Worm (Caenorhabditis elegans) whole organism, L4 larva: ENCODE results near the gene ZK892.4.

Experiments used
- D1046.2 ChIP-seq: fragments of 200-800 bp; sonication (Bioruptor generic); IDR thresholded peaks from 2 replicates; pipeline ENCODE4 v1.3.6; 2022; ENCODE audit warnings: missing genetic modification characterization, missing compliant biosample characterization
- F10B5.3 ChIP-seq: sonication (generic microtip); optimal IDR thresholded peaks from 2 replicates; lab custom pipeline; 2016; ENCODE audit warnings: mild to moderate bottlenecking, missing genetic modification characterization, missing compliant biosample characterization
- ZK546.5 ChIP-seq, 2 experiments: sonication (generic microtip); optimal IDR thresholded peaks; 2 replicates each; lab custom pipeline; 2017; ENCODE audit warnings: missing biosample characterization in 2 of 2, missing genetic modification characterization in 2 of 2
- ama-1 ChIP-seq: fragments of 150-350 bp; optimal IDR thresholded peaks from 2 replicates; lab custom pipeline; 2014; ENCODE audit warnings: inconsistent platforms, mixed read lengths
- ceh-62 ChIP-seq: sonication (generic microtip); optimal IDR thresholded peaks from 2 replicates; lab custom pipeline; 2017; ENCODE audit warnings: missing biosample characterization, missing genetic modification characterization
- dpl-1 ChIP-seq: fragments of 150-350 bp; optimal IDR thresholded peaks from 2 replicates; lab custom pipeline; 2014; ENCODE audit warnings: missing biosample characterization, missing genetic modification reagents, missing genetic modification characterization
- fos-1 ChIP-seq: fragments of 150-350 bp; optimal IDR thresholded peaks from 2 replicates; lab custom pipeline; 2014; ENCODE audit warnings: missing biosample characterization, missing genetic modification characterization
- lin-13 ChIP-seq: fragments of 150-350 bp; optimal IDR thresholded peaks from 2 replicates; lab custom pipeline; 2014; ENCODE audit warnings: missing biosample characterization, missing genetic modification reagents, missing genetic modification characterization
- mdl-1 ChIP-seq, 2 experiments: fragments of 150-350 bp in 1 of 2; sonication (generic microtip) in 1 of 2; optimal IDR thresholded peaks; 2 replicates each; lab custom pipeline; 2014 to 2017; ENCODE audit warnings: missing biosample characterization in 2 of 2, missing genetic modification characterization in 2 of 2
- mes-2 ChIP-seq: sonication (generic microtip); optimal IDR thresholded peaks from 2 replicates; lab custom pipeline; 2016; ENCODE audit warnings: missing genotype, mild to moderate bottlenecking, missing genetic modification characterization, missing compliant biosample characterization; ENCODE audit not compliant: poor library complexity, severe bottlenecking
- nhr-10 ChIP-seq: fragments of 150-350 bp; optimal IDR thresholded peaks from 2 replicates; lab custom pipeline; 2014; ENCODE audit warnings: missing biosample characterization, missing genetic modification characterization
- nhr-11 ChIP-seq: fragments of 150-350 bp; optimal IDR thresholded peaks from 2 replicates; lab custom pipeline; 2014; ENCODE audit warnings: missing biosample characterization, missing genetic modification characterization
- nhr-237 ChIP-seq: sonication (generic microtip); optimal IDR thresholded peaks from 2 replicates; lab custom pipeline; 2017; ENCODE audit warnings: missing biosample characterization, missing genetic modification characterization
- nhr-77 ChIP-seq: fragments of 150-350 bp; optimal IDR thresholded peaks from 2 replicates; lab custom pipeline; 2014; ENCODE audit warnings: missing biosample characterization, missing genetic modification characterization

DNA sequence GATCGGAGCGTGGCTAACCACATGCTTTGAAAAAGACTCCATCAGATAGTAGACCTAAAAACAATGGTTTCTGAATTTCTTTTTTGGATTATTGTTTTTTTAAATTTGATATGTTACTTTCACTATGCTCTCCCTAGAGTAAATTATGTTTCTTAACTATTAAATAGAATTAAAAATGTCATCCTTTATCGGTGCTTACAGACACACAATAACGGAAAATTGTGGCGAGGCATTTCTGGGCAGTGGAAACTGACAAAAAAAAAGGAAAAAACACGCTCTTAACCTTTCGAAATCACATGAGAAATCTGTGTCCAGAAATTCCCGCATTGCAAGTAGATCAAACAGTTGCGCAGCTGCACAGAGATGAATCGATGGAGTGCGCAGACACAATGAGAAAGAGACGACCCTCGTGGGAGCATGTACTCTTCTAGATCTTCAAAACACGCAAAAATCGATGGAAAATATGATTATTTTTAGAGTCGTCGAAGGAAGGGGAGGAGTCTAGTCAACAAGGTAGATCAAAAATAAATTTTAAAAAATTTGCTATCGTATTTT lies 26.2 kb upstream of the ZK892.4 start, which contains the start of gene ZK892.6:
- TF ChIP-seq fos-1 (no peak), nhr-237 (no peak), nhr-77 (no peak), nhr-10 (tag; lab: Kevin White, UChicago) (no peak), nhr-11 (tag; lab: Kevin White, UChicago) (no peak), ama-1 (no peak), lin-13 (no peak), ZK546.5 (tag; optimal IDR thresholded peaks at IDR 0.05; lab: Kevin White, UChicago) (no peak), D1046.2 (no peak), mdl-1 (tag; optimal IDR thresholded peaks at IDR 0.05; lab: Kevin White, UChicago) (no peak), ceh-62 (tag; lab: Kevin White, UChicago) (no peak), F10B5.3 (no peak), dpl-1 (GFP tag; lab: Kevin White, UChicago) (no peak), mes-2 (tag; lab: Kevin White, UChicago) (no peak)
